Worm (Caenorhabditis elegans) whole organism, young adult: ENCODE results near the gene K06A4.10.

Source experiments
- attf-5 ChIP-seq: fragments of 200-800 bp; sonication (Bioruptor generic); optimal IDR thresholded peaks from 2 replicates; lab custom pipeline; 2018; ENCODE audit warnings: mild to moderate bottlenecking, missing genetic modification characterization, missing compliant biosample characterization
- him-1 ChIP-seq: sonication (generic microtip); optimal IDR thresholded peaks from 2 replicates; lab custom pipeline; 2016; ENCODE audit warnings: missing genotype, missing genetic modification reagents, missing genetic modification characterization, missing compliant biosample characterization
- lin-54 ChIP-seq: fragments of 200-800 bp; sonication (Bioruptor generic); optimal IDR thresholded peaks from 2 replicates; lab custom pipeline; 2018; ENCODE audit warnings: mild to moderate bottlenecking, missing genetic modification characterization, missing compliant biosample characterization
- lsl-1 ChIP-seq: fragments of 200-800 bp; sonication (Bioruptor generic); optimal IDR thresholded peaks from 2 replicates; lab custom pipeline; 2018; ENCODE audit warnings: mild to moderate bottlenecking, missing genetic modification characterization, moderate library complexity, missing compliant biosample characterization
- madf-6 ChIP-seq: fragments of 200-800 bp; sonication (Bioruptor generic); IDR thresholded peaks from 2 replicates; pipeline ENCODE4 v1.3.6; 2022; ENCODE audit warnings: missing genetic modification reagents, missing genetic modification characterization, missing compliant biosample characterization
- madf-8 ChIP-seq: fragments of 200-800 bp; sonication (Bioruptor generic); conservative IDR thresholded peaks from 2 replicates; pipeline ENCODE4 v1.3.6; 2022; ENCODE audit warnings: missing genetic modification reagents, missing genetic modification characterization, missing compliant biosample characterization
- mcd-1 ChIP-seq: fragments of 200-800 bp; sonication (Bioruptor generic); IDR thresholded peaks from 2 replicates; pipeline ENCODE4 v1.3.6; 2022; ENCODE audit warnings: missing genetic modification reagents, missing genetic modification characterization, missing compliant biosample characterization
- nhr-27 ChIP-seq: fragments of 200-800 bp; sonication (Bioruptor generic); optimal IDR thresholded peaks from 2 replicates; lab custom pipeline; 2018; ENCODE audit warnings: mild to moderate bottlenecking, missing genetic modification characterization, moderate library complexity, missing compliant biosample characterization
- snpc-1.1 ChIP-seq: sonication (generic microtip); optimal IDR thresholded peaks from 2 replicates; lab custom pipeline; 2017; ENCODE audit warnings: missing genetic modification characterization, mild to moderate bottlenecking, missing compliant biosample characterization, antibody characterized with exemption, moderate library complexity, missing genotype, missing genetic modification reagents; ENCODE audit not compliant: insufficient read depth
- snpc-1.3 ChIP-seq: sonication (generic microtip); optimal IDR thresholded peaks from 2 replicates; lab custom pipeline; 2017; ENCODE audit warnings: missing genetic modification characterization, mild to moderate bottlenecking, missing compliant biosample characterization, antibody characterized with exemption, moderate library complexity, missing genotype, missing genetic modification reagents; ENCODE audit not compliant: insufficient read depth
- snpc-4 ChIP-seq, 5 experiments: fragments of 150-350 bp in 1 of 5; sonication (generic microtip) in 4 of 5; optimal IDR thresholded peaks; 2 replicates each; lab custom pipeline; 2014 to 2018; ENCODE audit warnings: missing genetic modification characterization in 5 of 5, missing biosample characterization in 3 of 5, antibody characterized with exemption in 2 of 5, mild to moderate bottlenecking in 2 of 5, missing compliant biosample characterization in 2 of 5, missing genotype in 2 of 5, moderate library complexity in 2 of 5, missing genetic modification reagents in 1 of 5
- tbp1 ChIP-seq: fragments of 200-800 bp; sonication (Bioruptor generic); optimal IDR thresholded peaks from 2 replicates; lab custom pipeline; 2018; ENCODE audit warnings: mild to moderate bottlenecking, missing genetic modification characterization, missing compliant biosample characterization
- ztf-18 ChIP-seq: sonication (generic microtip); optimal IDR thresholded peaks from 2 replicates; lab custom pipeline; 2016; ENCODE audit warnings: missing genotype, mild to moderate bottlenecking, missing genetic modification characterization, missing compliant biosample characterization
- ztf-22 ChIP-seq: fragments of 200-800 bp; sonication (Bioruptor generic); optimal IDR thresholded peaks from 2 replicates; lab custom pipeline; 2018; ENCODE audit warnings: mild to moderate bottlenecking, missing genetic modification characterization, moderate library complexity, missing compliant biosample characterization

K06A4.10 gene

DNA sequence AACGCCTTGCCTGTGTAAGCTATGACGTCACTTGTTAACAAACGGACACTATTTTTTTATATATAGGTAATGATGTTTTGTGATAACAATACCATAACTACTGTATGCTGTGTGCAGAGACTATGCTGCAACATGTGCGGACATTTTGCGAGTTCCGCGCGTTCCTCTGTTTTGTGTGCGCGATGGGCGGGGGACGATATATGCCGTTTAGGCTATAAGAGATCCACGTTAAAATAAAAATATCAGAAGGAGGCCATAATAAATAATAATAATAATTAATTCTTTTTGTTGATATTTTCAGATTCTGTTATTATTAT lies 49.6 kb downstream of the K06A4.10 start:
- TF ChIP-seq tbp1 (GFP tag; lab: Kevin White, UChicago) = peak; percentile 57
- no peak for TF ChIP-seq nhr-27 (tag; lab: Kevin White, UChicago)
- no peak for TF ChIP-seq attf-5 (GFP tag; lab: Kevin White, UChicago)
- peak; percentile 22 for TF ChIP-seq ztf-18
- TF ChIP-seq lin-54 (GFP tag; lab: Kevin White, UChicago) = peak; percentile 20
- 0 out of 2 replicates have a peak, but pooled peaks have one; percentile 3 for TF ChIP-seq madf-8 (GFP tag; lab: Robert Waterston, UW)
- TF ChIP-seq snpc-1.3 = peak; percentile 1
- peak; percentile 89 for TF ChIP-seq snpc-1.1 (tag; lab: Kevin White, UChicago)
- TF ChIP-seq him-1 = peak; percentile 36
- no peak for TF ChIP-seq madf-6
- TF ChIP-seq snpc-4 (GFP tag; optimal IDR thresholded peaks at IDR 0.05; lab: Kevin White, UChicago) = peak; percentile 83
- TF ChIP-seq snpc-4 (tag; optimal IDR thresholded peaks at IDR 0.05; lab: Kevin White, UChicago) = peak; percentile 42 to 91 (median 76)
- no peak for TF ChIP-seq ztf-22 (GFP tag; lab: Kevin White, UChicago)
- TF ChIP-seq lsl-1 = peak; percentile 84
- TF ChIP-seq mcd-1 (GFP tag; lab: Robert Waterston, UW) = 0 out of 2 replicates have a peak, but pooled peaks have one; percentile 48
